Worm (Caenorhabditis elegans) whole organism, midembryonic: ENCODE measurements around the gene str-211.

ENCODE experiments used
- flt-1 ChIP-seq: fragments of 200-800 bp; sonication (Bioruptor generic); IDR thresholded peaks from 2 replicates; pipeline ENCODE4 v1.3.6; 2022; ENCODE audit warnings: missing genetic modification characterization, missing compliant biosample characterization
- klf-2 ChIP-seq: fragments of 200-800 bp; sonication (Bioruptor generic); conservative IDR thresholded peaks from 2 replicates; pipeline ENCODE4 v1.3.6; 2022; ENCODE audit warnings: missing genetic modification reagents, missing genetic modification characterization, missing compliant biosample characterization
- tab-1 ChIP-seq: fragments of 200-800 bp; sonication (Bioruptor generic); IDR thresholded peaks from 2 replicates; pipeline ENCODE4 v1.3.6; 2022; ENCODE audit warnings: missing genetic modification characterization, missing compliant biosample characterization

DNA sequence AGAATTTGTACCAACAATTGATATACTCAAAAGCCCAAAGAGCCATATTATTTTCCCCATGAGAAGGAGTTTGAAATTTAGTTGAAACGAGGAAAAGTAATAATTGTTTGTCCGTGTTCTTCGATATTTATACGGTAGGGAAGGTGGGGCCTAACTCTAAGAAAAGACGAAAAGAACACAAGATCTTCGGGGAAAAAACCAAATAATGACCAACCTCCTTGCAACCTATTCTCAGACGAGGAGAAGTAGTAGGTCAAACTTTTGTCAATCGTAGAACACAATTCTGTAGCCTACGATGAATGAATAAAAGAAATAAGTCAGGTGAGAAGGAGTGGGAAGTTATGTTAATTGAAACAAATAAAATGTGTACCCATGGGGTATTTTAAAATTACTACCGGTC is 43.0 kb upstream of the str-211 start, which contains the start of gene ncx-8:
- TF ChIP-seq flt-1 (GFP tag; lab: Robert Waterston, UW) (no peak), klf-2 (GFP tag; lab: Robert Waterston, UW) (no peak), tab-1 (no peak)
